Worm (Caenorhabditis elegans) whole organism, L3 larva: ENCODE data around the gene ptp-4A2.

Source experiments
- R02D3.7 ChIP-seq: fragments of 150-350 bp; optimal IDR thresholded peaks from 2 replicates; lab custom pipeline; 2014; ENCODE audit warnings: missing biosample characterization, missing genetic modification characterization
- ceh-16 ChIP-seq: sonication (generic microtip); optimal IDR thresholded peaks from 2 replicates; lab custom pipeline; 2017; ENCODE audit warnings: missing biosample characterization, missing genetic modification characterization
- ceh-28 ChIP-seq: fragments of 150-350 bp; optimal IDR thresholded peaks from 2 replicates; lab custom pipeline; 2014; ENCODE audit warnings: missing biosample characterization, missing genetic modification reagents, missing genetic modification characterization
- ceh-82 ChIP-seq: fragments of 150-350 bp; optimal IDR thresholded peaks from 2 replicates; lab custom pipeline; 2014; ENCODE audit warnings: missing biosample characterization, missing genetic modification characterization
- daf-12 ChIP-seq: fragments of 150-350 bp; optimal IDR thresholded peaks from 2 replicates; lab custom pipeline; 2014; ENCODE audit warnings: missing biosample characterization, missing genetic modification reagents, missing genetic modification characterization
- egl-5 ChIP-seq: fragments of 150-350 bp; optimal IDR thresholded peaks from 2 replicates; lab custom pipeline; 2017; ENCODE audit warnings: missing biosample characterization, missing genetic modification reagents, missing genetic modification characterization, inconsistent platforms
- elt-1 ChIP-seq: fragments of 150-350 bp; optimal IDR thresholded peaks from 2 replicates; lab custom pipeline; 2014; ENCODE audit warnings: missing biosample characterization, missing genetic modification characterization
- elt-2 ChIP-seq: sonication (generic microtip); optimal IDR thresholded peaks from 2 replicates; lab custom pipeline; 2016; ENCODE audit warnings: missing genetic modification reagents, mild to moderate bottlenecking, missing genetic modification characterization, missing compliant biosample characterization
- elt-3 ChIP-seq, 3 experiments: fragments of 150-350 bp in 1 of 3; sonication (generic microtip) in 2 of 3; optimal IDR thresholded peaks; 2 replicates in 2 of 3; 4 replicates in 1 of 3; lab custom pipeline; 2014 to 2017; ENCODE audit warnings: missing biosample characterization in 3 of 3, missing genetic modification characterization in 3 of 3
- eor-1 ChIP-seq, 2 experiments: fragments of 150-350 bp; optimal IDR thresholded peaks; 2 replicates each; lab custom pipeline; 2014 to 2018; ENCODE audit warnings: missing biosample characterization in 2 of 2, missing genetic modification characterization in 2 of 2
- fkh-10 ChIP-seq: sonication (generic microtip); optimal IDR thresholded peaks from 2 replicates; lab custom pipeline; 2017; ENCODE audit warnings: missing biosample characterization, missing genetic modification reagents, missing genetic modification characterization
- fos-1 ChIP-seq: fragments of 150-350 bp; optimal IDR thresholded peaks from 2 replicates; lab custom pipeline; 2014; ENCODE audit warnings: missing biosample characterization, missing genetic modification characterization
- hmg-11 ChIP-seq: sonication (generic microtip); optimal IDR thresholded peaks from 2 replicates; lab custom pipeline; 2016; ENCODE audit warnings: missing genetic modification characterization, missing compliant biosample characterization
- jun-1 ChIP-seq: fragments of 150-350 bp; optimal IDR thresholded peaks from 2 replicates; lab custom pipeline; 2014; ENCODE audit warnings: missing biosample characterization, missing genetic modification reagents, missing genetic modification characterization
- lin-15B ChIP-seq: fragments of 150-350 bp; optimal IDR thresholded peaks from 2 replicates; lab custom pipeline; 2014; ENCODE audit warnings: missing biosample characterization, missing genetic modification characterization
- lsy-12 ChIP-seq: sonication (generic microtip); optimal IDR thresholded peaks from 2 replicates; lab custom pipeline; 2016; ENCODE audit warnings: mild to moderate bottlenecking, missing genetic modification characterization, missing compliant biosample characterization
- mml-1 ChIP-seq: fragments of 150-350 bp; sonication (generic microtip); optimal IDR thresholded peaks from 3 replicates; lab custom pipeline; 2014; ENCODE audit warnings: missing biosample characterization, missing genetic modification characterization
- nfya-1 ChIP-seq: sonication (generic microtip); optimal IDR thresholded peaks from 2 replicates; lab custom pipeline; 2017; ENCODE audit warnings: missing genetic modification characterization, mild to moderate bottlenecking, missing compliant biosample characterization, antibody characterized with exemption, moderate library complexity; ENCODE audit not compliant: insufficient read depth
- nhr-25 ChIP-seq: sonication (generic microtip); optimal IDR thresholded peaks from 2 replicates; lab custom pipeline; 2017; ENCODE audit warnings: missing biosample characterization, missing genetic modification characterization
- nhr-28 ChIP-seq: fragments of 150-350 bp; optimal IDR thresholded peaks from 2 replicates; lab custom pipeline; 2014; ENCODE audit warnings: missing biosample characterization, missing genetic modification characterization
- nhr-43 ChIP-seq: sonication (generic microtip); optimal IDR thresholded peaks from 2 replicates; lab custom pipeline; 2016; ENCODE audit warnings: mild to moderate bottlenecking, missing genetic modification characterization, missing compliant biosample characterization; ENCODE audit not compliant: poor library complexity, severe bottlenecking
- nhr-67 ChIP-seq: fragments of 150-350 bp; optimal IDR thresholded peaks from 2 replicates; lab custom pipeline; 2014; ENCODE audit warnings: missing biosample characterization, missing genetic modification characterization
- nhr-77 ChIP-seq: fragments of 150-350 bp; optimal IDR thresholded peaks from 2 replicates; lab custom pipeline; 2014; ENCODE audit warnings: missing biosample characterization, missing genetic modification characterization
- pha-4 ChIP-seq: fragments of 150-350 bp; optimal IDR thresholded peaks from 2 replicates; lab custom pipeline; 2014; ENCODE audit warnings: missing biosample characterization, missing genetic modification reagents, missing genetic modification characterization
- pqm-1 ChIP-seq: fragments of 150-350 bp; optimal IDR thresholded peaks from 2 replicates; lab custom pipeline; 2017; ENCODE audit warnings: missing biosample characterization, missing genetic modification characterization, inconsistent platforms
- sea-2 ChIP-seq: fragments of 150-350 bp; sonication (generic microtip); optimal IDR thresholded peaks from 4 replicates; lab custom pipeline; 2014; ENCODE audit warnings: missing biosample characterization, missing genetic modification reagents, missing genetic modification characterization
- skn-1 ChIP-seq: fragments of 150-350 bp; optimal IDR thresholded peaks from 2 replicates; lab custom pipeline; 2014; ENCODE audit warnings: missing biosample characterization, missing genetic modification characterization
- snpc-4 ChIP-seq: fragments of 150-350 bp; optimal IDR thresholded peaks from 2 replicates; lab custom pipeline; 2014; ENCODE audit warnings: missing biosample characterization, missing genetic modification characterization
- tbx-2 ChIP-seq: sonication (generic microtip); optimal IDR thresholded peaks from 2 replicates; lab custom pipeline; 2016; ENCODE audit warnings: mild to moderate bottlenecking, missing genetic modification characterization, missing compliant biosample characterization
- unc-39 ChIP-seq: sonication (generic microtip); optimal IDR thresholded peaks from 4 replicates; lab custom pipeline; 2017; ENCODE audit warnings: missing biosample characterization, missing genetic modification characterization
- zag-1 ChIP-seq: fragments of 150-350 bp; optimal IDR thresholded peaks from 2 replicates; lab custom pipeline; 2014; ENCODE audit warnings: missing biosample characterization, missing genetic modification characterization
- ztf-11 ChIP-seq: fragments of 150-350 bp; optimal IDR thresholded peaks from 2 replicates; lab custom pipeline; 2014; ENCODE audit warnings: missing biosample characterization, missing genetic modification characterization

Gene ptp-4A2

ce11 chrX:3911280-3911679 is 31.8 kb downstream of the ptp-4A2 start, which contains the start of gene T22B2.5:
Gene T22B2.5 (minus strand): TSS chrX:3911380.
- TF ChIP-seq zag-1 (tag; lab: Kevin White, UChicago) (no peak), R02D3.7 (tag; lab: Kevin White, UChicago) (no peak), nhr-67 (tag; lab: Kevin White, UChicago) (no peak), nhr-43 (tag; lab: Kevin White, UChicago) (no peak), hmg-11 (no peak), elt-2 (tag; lab: Kevin White, UChicago) (no peak), lin-15B (tag; lab: Kevin White, UChicago) (no peak), skn-1 (no peak), mml-1 (tag; lab: Kevin White, UChicago) (no peak), pha-4 (tag; lab: Kevin White, UChicago) (no peak), pqm-1 (tag; lab: Kevin White, UChicago) (no peak), lsy-12 (tag; lab: Kevin White, UChicago) (no peak), tbx-2 (no peak), ceh-82 (tag; lab: Kevin White, UChicago) (no peak)

ce11 chrX:3904568-3904967 is 38.5 kb downstream of the ptp-4A2 start, which contains the start of gene sup-12:
Gene sup-12 (plus strand): TSS chrX:3904584.
- TF ChIP-seq hmg-11 (no peak), daf-12 (tag; lab: Kevin White, UChicago) (no peak), eor-1 (tag; optimal IDR thresholded peaks at IDR 0.05; lab: Kevin White, UChicago) (no peak), nhr-25 (no peak), ceh-28 (tag; lab: Kevin White, UChicago) (no peak), unc-39 (tag; lab: Kevin White, UChicago) (no peak), elt-3 (tag; optimal IDR thresholded peaks at IDR 0.05; lab: Kevin White, UChicago) (no peak), ceh-16 (tag; lab: Kevin White, UChicago) (no peak), tbx-2 (no peak), jun-1 (no peak), ztf-11 (tag; lab: Kevin White, UChicago) (no peak), snpc-4 (tag; lab: Kevin White, UChicago) (no peak), nhr-28 (tag; lab: Kevin White, UChicago) (no peak), nhr-77 (tag; lab: Kevin White, UChicago) (no peak)

ce11 chrX:3901389-3901788 is 41.7 kb downstream of the ptp-4A2 start:
- TF ChIP-seq unc-39 (tag; lab: Kevin White, UChicago) (no peak), fkh-10 (GFP tag; lab: Kevin White, UChicago) (peak; percentile 93)

ce11 chrX:3900715-3901114 is 42.4 kb downstream of the ptp-4A2 start:
- TF ChIP-seq fkh-10 (GFP tag; lab: Kevin White, UChicago): no peak
- TF ChIP-seq elt-2 (tag; lab: Kevin White, UChicago): no peak
- no peak for TF ChIP-seq fos-1 (tag; lab: Kevin White, UChicago)
- no peak for TF ChIP-seq hmg-11
- no peak for TF ChIP-seq elt-1 (tag; lab: Kevin White, UChicago)
- no peak for TF ChIP-seq nhr-43 (tag; lab: Kevin White, UChicago)
- TF ChIP-seq lsy-12 (tag; lab: Kevin White, UChicago): no peak
- TF ChIP-seq sea-2 (GFP tag; lab: Kevin White, UChicago): no peak
- no peak for TF ChIP-seq daf-12 (tag; lab: Kevin White, UChicago)
- TF ChIP-seq lin-15B (tag; lab: Kevin White, UChicago): no peak
- TF ChIP-seq ceh-16 (tag; lab: Kevin White, UChicago): no peak

ce11 chrX:3898255-3899177 is 44.6 kb downstream of the ptp-4A2 start:
- TF ChIP-seq fos-1 (tag; lab: Kevin White, UChicago): no peak
- no peak for TF ChIP-seq snpc-4 (tag; lab: Kevin White, UChicago)
- TF ChIP-seq elt-1 (tag; lab: Kevin White, UChicago): peak; percentile 15
- peak; percentile 6 for TF ChIP-seq nfya-1 (tag; lab: Kevin White, UChicago)
- TF ChIP-seq egl-5 (tag; lab: Kevin White, UChicago): no peak
- TF ChIP-seq, all 47 proteins: peak for 2
